Fruit fly (Drosophila melanogaster): ENCODE results near the gene CG42831.

- TF ChIP-seq dl (GFP tag; optimal IDR thresholded peaks at IDR 0.05; ENCODE audit: insufficient read depth in 1 of 2, partially characterized antibody in 2 of 2) = no peak
- TF ChIP-seq psq (GFP tag; optimal IDR thresholded peaks at IDR 0.05) = no peak
- no peak for TF ChIP-seq rgr (GFP tag; optimal IDR thresholded peaks at IDR 0.05)
- no peak for TF ChIP-seq br (GFP tag; optimal IDR thresholded peaks at IDR 0.05)
- TF ChIP-seq dsf (GFP tag; optimal IDR thresholded peaks at IDR 0.05; ENCODE audit: borderline replicate concordance) = no peak
- no peak for TF ChIP-seq brk (GFP tag; optimal IDR thresholded peaks at IDR 0.05)
- TF ChIP-seq Dfd (GFP tag; optimal IDR thresholded peaks at IDR 0.05) = no peak
- TF ChIP-seq Hr83 (GFP tag; optimal IDR thresholded peaks at IDR 0.05; ENCODE audit: poor library complexity, severe bottlenecking) = no peak
- no peak for TF ChIP-seq OdsH (GFP tag; optimal IDR thresholded peaks at IDR 0.05)
Measured at dm6 chr3L:10788586-10788985, 26.0 kb upstream of the CG42831 start.
